Worm (Caenorhabditis elegans) whole organism, mixed stage, embryonic: ENCODE measurements around the gene lin-14.

Experiments
- ceh-43 ChIP-seq: fragments of 200-800 bp; sonication (Bioruptor generic); optimal IDR thresholded peaks from 2 replicates; lab custom pipeline; 2018; ENCODE audit warnings: mild to moderate bottlenecking, missing genetic modification characterization, moderate library complexity, missing compliant biosample characterization
- ces-1 ChIP-seq: fragments of 150-350 bp; optimal IDR thresholded peaks from 2 replicates; lab custom pipeline; 2014; ENCODE audit warnings: missing biosample characterization, missing genetic modification reagents, missing genetic modification characterization
- elt-1 ChIP-seq: sonication (generic microtip); optimal IDR thresholded peaks from 2 replicates; lab custom pipeline; 2017; ENCODE audit warnings: missing genetic modification characterization, mild to moderate bottlenecking, missing compliant biosample characterization, antibody characterized with exemption, moderate library complexity, borderline replicate concordance; ENCODE audit not compliant: insufficient read depth
- lsy-2 ChIP-seq: fragments of 150-350 bp; optimal IDR thresholded peaks from 2 replicates; lab custom pipeline; 2014; ENCODE audit warnings: missing biosample characterization, missing genetic modification characterization
- nhr-12 ChIP-seq: fragments of 150-350 bp; optimal IDR thresholded peaks from 2 replicates; lab custom pipeline; 2014; ENCODE audit warnings: missing biosample characterization, missing genetic modification characterization
- nhr-2 ChIP-seq: fragments of 150-350 bp; optimal IDR thresholded peaks from 2 replicates; lab custom pipeline; 2014; ENCODE audit warnings: missing biosample characterization, missing genetic modification characterization
- nhr-237 ChIP-seq: fragments of 150-350 bp; optimal IDR thresholded peaks from 2 replicates; lab custom pipeline; 2014; ENCODE audit warnings: missing biosample characterization, missing genetic modification characterization
- nhr-28 ChIP-seq: fragments of 150-350 bp; optimal IDR thresholded peaks from 2 replicates; lab custom pipeline; 2014; ENCODE audit warnings: missing biosample characterization, missing genetic modification characterization
- nhr-76 ChIP-seq: sonication (generic microtip); optimal IDR thresholded peaks from 2 replicates; lab custom pipeline; 2017; ENCODE audit warnings: missing biosample characterization, missing genetic modification characterization
- snpc-4 ChIP-seq: fragments of 150-350 bp; optimal IDR thresholded peaks from 2 replicates; lab custom pipeline; 2014; ENCODE audit warnings: missing biosample characterization, missing genetic modification characterization
- ztf-11 ChIP-seq: fragments of 150-350 bp; optimal IDR thresholded peaks from 2 replicates; lab custom pipeline; 2014; ENCODE audit warnings: missing biosample characterization, missing genetic modification characterization

DNA sequence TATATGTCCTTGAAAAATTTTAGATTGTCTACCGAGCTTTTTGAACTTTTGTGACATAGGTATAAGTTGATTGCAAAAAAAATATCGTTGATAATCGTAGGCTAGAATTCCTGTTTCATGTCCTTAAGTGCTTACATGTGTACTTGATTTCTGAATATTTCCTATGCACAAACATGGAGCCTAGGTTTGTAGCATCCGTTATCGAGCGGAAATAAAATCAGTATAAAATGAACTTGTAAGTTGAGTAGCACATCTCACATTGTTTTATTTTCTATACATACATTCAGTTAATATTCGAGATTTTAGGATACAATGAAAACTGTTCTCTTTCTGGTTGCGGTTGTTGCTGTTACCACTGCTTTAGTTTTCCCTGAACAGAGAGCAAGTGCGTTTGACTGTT, 22.1 kb downstream of the lin-14 start, which contains the start of gene spp-9:
- TF ChIP-seq nhr-28 (no peak), nhr-237 (tag; lab: Kevin White, UChicago) (no peak), ceh-43 (GFP tag; lab: Kevin White, UChicago) (no peak), ztf-11 (tag; lab: Kevin White, UChicago) (no peak), nhr-12 (tag; lab: Kevin White, UChicago) (no peak), nhr-76 (tag; lab: Kevin White, UChicago) (no peak), lsy-2 (no peak), ces-1 (GFP tag; lab: Kevin White, UChicago) (no peak), elt-1 (no peak), nhr-2 (tag; lab: Kevin White, UChicago) (no peak), snpc-4 (tag; lab: Kevin White, UChicago) (no peak)
